Worm (Caenorhabditis elegans) whole organism, L4 larva: ENCODE measurements around the gene flp-1.
A peak's percentile ranks its signal among the peaks of the same experiment; 100 is the strongest.

Source experiments
- D1046.2 ChIP-seq: fragments of 200-800 bp; sonication (Bioruptor generic); IDR thresholded peaks from 2 replicates; pipeline ENCODE4 v1.3.6; 2022; ENCODE audit warnings: missing genetic modification characterization, missing compliant biosample characterization
- F10B5.3 ChIP-seq: sonication (generic microtip); optimal IDR thresholded peaks from 2 replicates; lab custom pipeline; 2016; ENCODE audit warnings: mild to moderate bottlenecking, missing genetic modification characterization, missing compliant biosample characterization
- F26F4.8 ChIP-seq: fragments of 200-800 bp; sonication (Bioruptor generic); conservative IDR thresholded peaks from 2 replicates; pipeline ENCODE4 v1.3.6; 2022; ENCODE audit warnings: missing genetic modification characterization, missing compliant biosample characterization
- F37D6.2 ChIP-seq: sonication (generic microtip); optimal IDR thresholded peaks from 2 replicates; lab custom pipeline; 2016; ENCODE audit warnings: mild to moderate bottlenecking, missing genetic modification characterization, missing compliant biosample characterization
- F49E8.2 ChIP-seq: sonication (generic microtip); optimal IDR thresholded peaks from 2 replicates; lab custom pipeline; 2016; ENCODE audit warnings: missing compliant biosample characterization, mild to moderate bottlenecking, missing genetic modification characterization, borderline replicate concordance
- T26A8.4 ChIP-seq: fragments of 200-800 bp; sonication (Bioruptor generic); IDR thresholded peaks from 2 replicates; pipeline ENCODE4 v1.3.6; 2022; ENCODE audit warnings: missing genetic modification characterization, missing compliant biosample characterization
- Y48G9A.11 ChIP-seq: fragments of 200-800 bp; sonication (Bioruptor generic); IDR thresholded peaks from 2 replicates; pipeline ENCODE4 v1.3.6; 2022; ENCODE audit warnings: missing genetic modification reagents, missing genetic modification characterization, missing compliant biosample characterization
- Y5F2A.4 ChIP-seq: fragments of 200-800 bp; sonication (Bioruptor generic); optimal IDR thresholded peaks from 2 replicates; lab custom pipeline; 2018; ENCODE audit warnings: mild to moderate bottlenecking, missing genetic modification characterization, missing compliant biosample characterization
- arid-1 ChIP-seq: fragments of 200-800 bp; sonication (Bioruptor generic); conservative IDR thresholded peaks from 2 replicates; pipeline ENCODE4 v1.3.6; 2022; ENCODE audit warnings: missing genetic modification reagents, missing genetic modification characterization, missing compliant biosample characterization
- ceh-28 ChIP-seq: fragments of 150-350 bp; optimal IDR thresholded peaks from 2 replicates; lab custom pipeline; 2014; ENCODE audit warnings: missing biosample characterization, missing genetic modification reagents, missing genetic modification characterization
- ceh-32 ChIP-seq: sonication (generic microtip); optimal IDR thresholded peaks from 2 replicates; lab custom pipeline; 2016; ENCODE audit warnings: mild to moderate bottlenecking, missing genetic modification characterization, missing compliant biosample characterization; ENCODE audit not compliant: poor library complexity
- ceh-62 ChIP-seq: sonication (generic microtip); optimal IDR thresholded peaks from 2 replicates; lab custom pipeline; 2017; ENCODE audit warnings: missing biosample characterization, missing genetic modification characterization
- daf-12 ChIP-seq: fragments of 150-350 bp; optimal IDR thresholded peaks from 2 replicates; lab custom pipeline; 2014; ENCODE audit warnings: missing biosample characterization, missing genetic modification reagents, missing genetic modification characterization
- daf-19 ChIP-seq: fragments of 200-800 bp; sonication (Bioruptor generic); conservative IDR thresholded peaks from 2 replicates; pipeline ENCODE4 v1.3.6; 2022; ENCODE audit warnings: missing genetic modification characterization, missing compliant biosample characterization
- dmd-9 ChIP-seq: fragments of 200-800 bp; sonication (Bioruptor generic); IDR thresholded peaks from 2 replicates; pipeline ENCODE4 v1.3.6; 2022; ENCODE audit warnings: missing genetic modification reagents, missing genetic modification characterization, missing compliant biosample characterization
- dpl-1 ChIP-seq: fragments of 150-350 bp; optimal IDR thresholded peaks from 2 replicates; lab custom pipeline; 2014; ENCODE audit warnings: missing biosample characterization, missing genetic modification reagents, missing genetic modification characterization
- dve-1 ChIP-seq: sonication (generic microtip); optimal IDR thresholded peaks from 2 replicates; lab custom pipeline; 2017; ENCODE audit warnings: antibody characterized with exemption, mild to moderate bottlenecking, missing genetic modification characterization, missing compliant biosample characterization; ENCODE audit not compliant: insufficient read depth
- egl-27 ChIP-seq: sonication (generic microtip); optimal IDR thresholded peaks from 3 replicates; lab custom pipeline; 2017; ENCODE audit warnings: missing biosample characterization, missing genetic modification reagents, missing genetic modification characterization
- fkh-10 ChIP-seq: fragments of 150-350 bp; optimal IDR thresholded peaks from 2 replicates; lab custom pipeline; 2014; ENCODE audit warnings: missing biosample characterization, missing genetic modification reagents, missing genetic modification characterization
- fos-1 ChIP-seq: fragments of 150-350 bp; optimal IDR thresholded peaks from 2 replicates; lab custom pipeline; 2014; ENCODE audit warnings: missing biosample characterization, missing genetic modification characterization
- hif-1 ChIP-seq, 2 experiments: sonication (generic microtip); optimal IDR thresholded peaks; 2 replicates each; lab custom pipeline; 2016 to 2017; ENCODE audit warnings: missing compliant biosample characterization in 2 of 2, missing genetic modification characterization in 2 of 2, missing genetic modification reagents in 2 of 2, missing genotype in 2 of 2, mild to moderate bottlenecking in 1 of 2
- hlh-11 ChIP-seq: fragments of 200-800 bp; sonication (Bioruptor generic); optimal IDR thresholded peaks from 2 replicates; lab custom pipeline; 2018; ENCODE audit warnings: mild to moderate bottlenecking, missing genetic modification characterization, missing compliant biosample characterization
- hlh-30 ChIP-seq: sonication (generic microtip); optimal IDR thresholded peaks from 2 replicates; lab custom pipeline; 2017; ENCODE audit warnings: antibody characterized with exemption, mild to moderate bottlenecking, missing genetic modification characterization, missing compliant biosample characterization; ENCODE audit not compliant: insufficient read depth
- hmg-1.1 ChIP-seq: fragments of 200-800 bp; sonication (Bioruptor generic); IDR thresholded peaks from 2 replicates; pipeline ENCODE4 v1.3.6; 2022; ENCODE audit warnings: missing genetic modification reagents, missing genetic modification characterization, missing compliant biosample characterization
- jun-1 ChIP-seq: fragments of 150-350 bp; optimal IDR thresholded peaks from 2 replicates; lab custom pipeline; 2014; ENCODE audit warnings: missing biosample characterization, missing genetic modification reagents, missing genetic modification characterization
- lim-7 ChIP-seq: fragments of 200-800 bp; sonication (Bioruptor generic); IDR thresholded peaks from 2 replicates; pipeline ENCODE4 v1.3.6; 2022; ENCODE audit warnings: missing genetic modification characterization, missing compliant biosample characterization
- lin-13 ChIP-seq: fragments of 150-350 bp; optimal IDR thresholded peaks from 2 replicates; lab custom pipeline; 2014; ENCODE audit warnings: missing biosample characterization, missing genetic modification reagents, missing genetic modification characterization
- lin-38 ChIP-seq: fragments of 200-800 bp; sonication (Bioruptor generic); IDR thresholded peaks from 2 replicates; pipeline ENCODE4 v1.3.6; 2022; ENCODE audit warnings: missing genetic modification reagents, missing genetic modification characterization, missing compliant biosample characterization
- lir-3 ChIP-seq: sonication (generic microtip); optimal IDR thresholded peaks from 2 replicates; lab custom pipeline; 2016; ENCODE audit warnings: mild to moderate bottlenecking, missing genetic modification characterization, missing compliant biosample characterization
- mdl-1 ChIP-seq, 2 experiments: fragments of 150-350 bp in 1 of 2; sonication (generic microtip) in 1 of 2; optimal IDR thresholded peaks; 2 replicates each; lab custom pipeline; 2014 to 2017; ENCODE audit warnings: missing biosample characterization in 2 of 2, missing genetic modification characterization in 2 of 2
- mdt-29 ChIP-seq: fragments of 200-800 bp; sonication (Bioruptor generic); IDR thresholded peaks from 2 replicates; pipeline ENCODE4 v1.3.6; 2022; ENCODE audit warnings: missing genetic modification reagents, missing genetic modification characterization, missing compliant biosample characterization
- mxl-2 ChIP-seq: fragments of 200-800 bp; sonication (Bioruptor generic); conservative IDR thresholded peaks from 2 replicates; pipeline ENCODE4 v1.3.6; 2022; ENCODE audit warnings: missing genetic modification reagents, missing genetic modification characterization, missing compliant biosample characterization
- nhr-102 ChIP-seq: sonication (generic microtip); optimal IDR thresholded peaks from 2 replicates; lab custom pipeline; 2016; ENCODE audit warnings: mild to moderate bottlenecking, missing genetic modification characterization, moderate library complexity, missing compliant biosample characterization
- nhr-11 ChIP-seq: fragments of 150-350 bp; optimal IDR thresholded peaks from 2 replicates; lab custom pipeline; 2014; ENCODE audit warnings: missing biosample characterization, missing genetic modification characterization
- nhr-111 ChIP-seq: fragments of 200-800 bp; sonication (Bioruptor generic); optimal IDR thresholded peaks from 2 replicates; lab custom pipeline; 2018; ENCODE audit warnings: mild to moderate bottlenecking, missing genetic modification characterization, missing compliant biosample characterization
- nhr-237 ChIP-seq: sonication (generic microtip); optimal IDR thresholded peaks from 2 replicates; lab custom pipeline; 2017; ENCODE audit warnings: missing biosample characterization, missing genetic modification characterization
- nhr-25 ChIP-seq: sonication (generic microtip); optimal IDR thresholded peaks from 2 replicates; lab custom pipeline; 2017; ENCODE audit warnings: missing genetic modification characterization, mild to moderate bottlenecking, missing compliant biosample characterization, antibody characterized with exemption, moderate library complexity, borderline replicate concordance; ENCODE audit not compliant: insufficient read depth
- nhr-41 ChIP-seq: fragments of 200-800 bp; sonication (Bioruptor generic); IDR thresholded peaks from 2 replicates; pipeline ENCODE4 v1.3.6; 2022; ENCODE audit warnings: missing genetic modification reagents, missing genetic modification characterization, missing compliant biosample characterization
- nhr-42 ChIP-seq: fragments of 200-800 bp; sonication (Bioruptor generic); IDR thresholded peaks from 2 replicates; pipeline ENCODE4 v1.3.6; 2022; ENCODE audit warnings: missing genetic modification characterization, missing compliant biosample characterization
- nhr-6 ChIP-seq: fragments of 150-350 bp; optimal IDR thresholded peaks from 2 replicates; lab custom pipeline; 2014; ENCODE audit warnings: missing biosample characterization, missing genetic modification characterization
- nhr-77 ChIP-seq: fragments of 150-350 bp; optimal IDR thresholded peaks from 2 replicates; lab custom pipeline; 2014; ENCODE audit warnings: missing biosample characterization, missing genetic modification characterization
- rbr-2 ChIP-seq: sonication (generic microtip); optimal IDR thresholded peaks from 2 replicates; lab custom pipeline; 2016; ENCODE audit warnings: missing genotype, missing genetic modification characterization, missing compliant biosample characterization
- set-16 ChIP-seq: fragments of 200-800 bp; sonication (Bioruptor generic); IDR thresholded peaks from 2 replicates; pipeline ENCODE4 v1.3.6; 2022; ENCODE audit warnings: missing genetic modification reagents, missing genetic modification characterization, missing compliant biosample characterization
- snpc-1.2 ChIP-seq: fragments of 200-800 bp; sonication (Bioruptor generic); IDR thresholded peaks from 2 replicates; pipeline ENCODE4 v1.3.6; 2022; ENCODE audit warnings: missing genetic modification reagents, missing genetic modification characterization, missing compliant biosample characterization
- unc-39 ChIP-seq: sonication (generic microtip); optimal IDR thresholded peaks from 2 replicates; lab custom pipeline; 2017; ENCODE audit warnings: missing biosample characterization, missing genetic modification characterization
- unc-62 ChIP-seq, 3 experiments: fragments of 150-350 bp in 1 of 3; sonication (generic microtip); optimal IDR thresholded peaks in 2 of 3; peaks in 1 of 3; 1 replicate in 1 of 3; 2 replicates in 2 of 3; lab custom pipeline; 2014 to 2017; ENCODE audit warnings: missing biosample characterization in 3 of 3, missing genetic modification characterization in 3 of 3, missing genetic modification reagents in 3 of 3, missing genotype in 1 of 3
- vab-7 ChIP-seq: fragments of 200-800 bp; sonication (Bioruptor generic); IDR thresholded peaks from 2 replicates; pipeline ENCODE4 v1.3.6; 2022; ENCODE audit warnings: missing genetic modification reagents, missing genetic modification characterization, missing compliant biosample characterization
- zag-1 ChIP-seq: fragments of 150-350 bp; optimal IDR thresholded peaks from 2 replicates; lab custom pipeline; 2014; ENCODE audit warnings: missing biosample characterization, missing genetic modification characterization
- zfp-2 ChIP-seq: sonication (generic microtip); optimal IDR thresholded peaks from 2 replicates; lab custom pipeline; 2016; ENCODE audit warnings: mild to moderate bottlenecking, missing genetic modification characterization, missing compliant biosample characterization
- ztf-11 ChIP-seq: fragments of 150-350 bp; optimal IDR thresholded peaks from 2 replicates; lab custom pipeline; 2014; ENCODE audit warnings: missing biosample characterization, missing genetic modification characterization

flp-1 gene

ce11 chrIV:9191183-9191582, 46.7 kb downstream of the flp-1 start (continued):
- TF ChIP-seq mxl-2 (GFP tag; lab: Robert Waterston, UW), result no peak
- no peak for TF ChIP-seq egl-27 (tag; lab: Kevin White, UChicago)
- TF ChIP-seq T26A8.4 (GFP tag; lab: Robert Waterston, UW), result no peak
- TF ChIP-seq zag-1, result no peak
- TF ChIP-seq nhr-102 (tag; lab: Kevin White, UChicago), result no peak
- no peak for TF ChIP-seq daf-12 (tag; lab: Kevin White, UChicago)
- peak; percentile 70; the same call in 1 of the 2 replicates for TF ChIP-seq dmd-9 (GFP tag; lab: Robert Waterston, UW)
- 0 out of 2 replicates have a peak, but pooled peaks have one; percentile 60 for TF ChIP-seq F26F4.8
- peak; percentile 29 for TF ChIP-seq zfp-2 (tag; lab: Kevin White, UChicago)
- no peak; the same call in 1 of the 2 replicates for TF ChIP-seq lin-38 (GFP tag; lab: Robert Waterston, UW)
- TF ChIP-seq hif-1 (tag; optimal IDR thresholded peaks at IDR 0.05; lab: Kevin White, UChicago), result no peak
- peak; percentile 79 for TF ChIP-seq hmg-1.1 (GFP tag; lab: Robert Waterston, UW)
- no peak for TF ChIP-seq hlh-11 (tag; lab: Kevin White, UChicago)
- TF ChIP-seq F37D6.2 (tag; lab: Kevin White, UChicago), result peak; percentile 12
- TF ChIP-seq fkh-10 (GFP tag; lab: Kevin White, UChicago), result peak; percentile 40
- peak; percentile 14 for TF ChIP-seq nhr-77
- TF ChIP-seq nhr-42 (GFP tag; lab: Robert Waterston, UW), result no peak
- TF ChIP-seq nhr-237 (tag; lab: Kevin White, UChicago), result no peak
- TF ChIP-seq ceh-62 (tag; lab: Kevin White, UChicago), result no peak
- peak in 1 of 2 experiments; percentile 71 for TF ChIP-seq mdl-1 (tag; optimal IDR thresholded peaks at IDR 0.05; lab: Kevin White, UChicago)
- TF ChIP-seq fos-1 (tag; lab: Kevin White, UChicago), result no peak
- no peak for TF ChIP-seq unc-39 (tag; lab: Kevin White, UChicago)
- TF ChIP-seq daf-19 (GFP tag; lab: Robert Waterston, UW), result no peak
- TF ChIP-seq nhr-111 (GFP tag; lab: Kevin White, UChicago), result peak; percentile 66
- TF ChIP-seq arid-1 (GFP tag; lab: Robert Waterston, UW), result peak; percentile 81
- TF ChIP-seq dve-1, result no peak
- no peak for TF ChIP-seq nhr-41 (GFP tag; lab: Robert Waterston, UW)
- no peak for TF ChIP-seq nhr-6 (tag; lab: Kevin White, UChicago)
- peak; percentile 50 for TF ChIP-seq dpl-1
- TF ChIP-seq Y48G9A.11 (GFP tag; lab: Robert Waterston, UW), result peak; percentile 56; the same call in 1 of the 2 replicates
- no peak for TF ChIP-seq ztf-11
- TF ChIP-seq vab-7 (GFP tag; lab: Robert Waterston, UW), result peak; percentile 89
- TF ChIP-seq lir-3 (tag; lab: Kevin White, UChicago), result peak; percentile 46
- TF ChIP-seq jun-1 (tag; lab: Kevin White, UChicago), result no peak
- peak; percentile 58 for TF ChIP-seq rbr-2
- TF ChIP-seq ceh-32 (tag; lab: Kevin White, UChicago), result no peak
- TF ChIP-seq set-16 (GFP tag; lab: Robert Waterston, UW), result no peak
- TF ChIP-seq mdt-29 (GFP tag; lab: Robert Waterston, UW), result peak; percentile 45; the same call in 1 of the 2 replicates
- TF ChIP-seq lin-13, result no peak
- TF ChIP-seq lim-7 (GFP tag; lab: Robert Waterston, UW), result peak; percentile 80
- TF ChIP-seq nhr-25 (tag; lab: Kevin White, UChicago), result no peak
- peak in 1 of 2 experiments; percentile 91 for TF ChIP-seq unc-62 (GFP tag; optimal IDR thresholded peaks at IDR 0.05 in 1 of 2; lab: Kevin White, UChicago)
- no peak for TF ChIP-seq unc-62 (tag; optimal IDR thresholded peaks at IDR 0.05; lab: Kevin White, UChicago)
- no peak for TF ChIP-seq ceh-28 (tag; lab: Kevin White, UChicago)
- peak; percentile 45 for TF ChIP-seq F49E8.2
- no peak for TF ChIP-seq F10B5.3 (tag; lab: Kevin White, UChicago)
- TF ChIP-seq D1046.2, result peak; percentile 85; the same call in 1 of the 2 replicates
- TF ChIP-seq hlh-30 (tag; lab: Kevin White, UChicago), result no peak
- TF ChIP-seq Y5F2A.4, result peak; percentile 30
- no peak for TF ChIP-seq nhr-11
- TF ChIP-seq snpc-1.2 (GFP tag; lab: Robert Waterston, UW), result no peak; the same call in 1 of the 2 replicates
